Worm (Caenorhabditis elegans): ENCODE data around the gene F38A5.6.

Gene F38A5.6

DNA sequence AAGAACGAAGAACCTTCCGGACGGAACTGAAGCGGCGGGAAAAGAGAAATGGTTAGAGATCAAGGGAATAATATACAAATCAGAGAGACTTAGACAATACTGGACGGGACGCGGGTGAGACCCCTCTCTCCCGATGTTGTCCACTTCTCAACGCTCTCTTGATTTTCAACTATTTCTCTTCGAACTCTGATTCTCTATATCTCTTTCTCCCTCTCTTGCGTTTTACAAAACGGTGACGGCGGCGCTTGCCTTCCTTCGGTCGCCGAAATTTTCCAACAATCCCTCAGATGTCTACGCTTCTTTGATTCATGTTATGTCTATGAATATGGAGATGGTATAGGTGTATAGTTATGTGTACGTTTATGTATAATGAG lies 20.5 kb downstream of the F38A5.6 start:
- TF ChIP-seq tra-4 (tag; optimal IDR thresholded peaks at IDR 0.05): no peak

DNA sequence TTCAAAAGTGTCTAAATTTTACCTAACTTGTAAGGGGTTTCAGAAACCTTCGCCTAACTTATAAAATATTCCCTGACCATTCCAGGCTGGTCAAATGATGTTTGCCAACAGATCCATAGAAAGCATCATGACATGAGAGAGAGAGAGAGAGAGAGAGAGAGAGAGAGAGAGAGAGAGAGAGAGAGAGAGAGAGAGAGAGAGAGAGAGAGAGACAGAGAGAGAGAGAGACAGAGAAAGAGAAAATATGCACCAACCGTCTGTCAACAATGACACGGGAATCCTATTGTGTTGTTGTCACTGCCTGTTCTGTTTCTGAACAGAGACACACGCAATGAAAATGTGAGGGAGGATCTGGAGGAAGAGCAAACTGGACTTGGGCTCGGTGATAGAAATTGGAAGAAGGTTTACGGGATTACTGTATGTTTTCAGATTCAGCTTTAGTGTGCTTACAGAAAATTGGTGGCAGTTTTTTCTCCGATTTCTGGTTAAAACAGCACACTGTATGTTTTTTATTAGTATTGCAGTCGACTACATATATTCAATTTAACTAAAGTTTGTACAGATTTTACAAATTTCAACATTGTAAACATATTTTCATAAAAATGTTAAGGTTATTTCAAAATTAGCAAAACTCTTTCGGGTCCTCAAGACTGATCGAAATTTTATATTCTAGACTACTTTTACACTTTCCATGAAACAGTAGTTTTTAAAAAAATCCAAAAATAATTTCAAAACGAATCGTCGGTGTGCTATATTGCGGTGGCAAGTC lies 21.1 kb downstream of the F38A5.6 start:
- TF ChIP-seq tbx-11 (GFP tag; IDR thresholded peaks at IDR 0.05) (no peak), hnd-1 (tag; optimal IDR thresholded peaks at IDR 0.05) (no peak), aly-1 (tag; optimal IDR thresholded peaks at IDR 0.05) (no peak), tbx-37 (GFP tag; conservative IDR thresholded peaks at IDR 0.05) (no peak), sea-1 (GFP tag; conservative IDR thresholded peaks at IDR 0.05) (no peak), scrt-1 (GFP tag; IDR thresholded peaks at IDR 0.05) (no peak), hmbx-1 (tag; optimal IDR thresholded peaks at IDR 0.05) (no peak), tra-4 (tag; optimal IDR thresholded peaks at IDR 0.05) (no peak), F13C5.2 (tag; optimal IDR thresholded peaks at IDR 0.05) (no peak)

- TF ChIP-seq F13C5.2 (tag; optimal IDR thresholded peaks at IDR 0.05): no peak
- no peak for TF ChIP-seq tra-4 (tag; optimal IDR thresholded peaks at IDR 0.05)
- TF ChIP-seq ceh-36 (tag; optimal IDR thresholded peaks at IDR 0.05): no peak
- no peak for TF ChIP-seq B0310.2 (tag; optimal IDR thresholded peaks at IDR 0.05)
- no peak for TF ChIP-seq aly-1 (tag; optimal IDR thresholded peaks at IDR 0.05)
- no peak for TF ChIP-seq tbx-11 (GFP tag; IDR thresholded peaks at IDR 0.05)
These were observed 22.9 kb downstream of the F38A5.6 start for ce11 chrIV:6574343-6574742.

- TF ChIP-seq tra-4 (tag; optimal IDR thresholded peaks at IDR 0.05) (no peak), hmbx-1 (tag; optimal IDR thresholded peaks at IDR 0.05) (no peak), ceh-36 (tag; optimal IDR thresholded peaks at IDR 0.05) (no peak), tbx-37 (GFP tag; conservative IDR thresholded peaks at IDR 0.05) (no peak), tbx-11 (GFP tag; IDR thresholded peaks at IDR 0.05) (no peak), ets-7 (tag; optimal IDR thresholded peaks at IDR 0.05) (no peak), F13C5.2 (tag; optimal IDR thresholded peaks at IDR 0.05) (no peak), sea-1 (GFP tag; conservative IDR thresholded peaks at IDR 0.05) (no peak), hnd-1 (tag; optimal IDR thresholded peaks at IDR 0.05) (no peak), hmg-4 (GFP tag; optimal IDR thresholded peaks at IDR 0.05) (no peak), aly-1 (tag; optimal IDR thresholded peaks at IDR 0.05) (no peak), B0310.2 (tag; optimal IDR thresholded peaks at IDR 0.05) (no peak), scrt-1 (GFP tag; IDR thresholded peaks at IDR 0.05) (no peak), ceh-13 (GFP tag; optimal IDR thresholded peaks at IDR 0.05) (no peak), pes-1 (GFP tag; IDR thresholded peaks at IDR 0.05) (no peak)
These were observed 24.5 kb downstream of the F38A5.6 start for ce11 chrIV:6572655-6573054.

ce11 chrIV:6572238-6572637 lies 25.0 kb downstream of the F38A5.6 start, which contains the start of gene bicd-1:
bicd-1 (minus strand) TSS chrIV:6572338.
- TF ChIP-seq tbx-11 (GFP tag; IDR thresholded peaks at IDR 0.05) (no peak), B0310.2 (tag; optimal IDR thresholded peaks at IDR 0.05) (no peak), flt-1 (GFP tag; IDR thresholded peaks at IDR 0.05) (no peak), scrt-1 (GFP tag; IDR thresholded peaks at IDR 0.05) (no peak), hmbx-1 (tag; optimal IDR thresholded peaks at IDR 0.05) (no peak), tra-4 (tag; optimal IDR thresholded peaks at IDR 0.05) (no peak), pes-1 (GFP tag; IDR thresholded peaks at IDR 0.05) (no peak), tbx-37 (GFP tag; conservative IDR thresholded peaks at IDR 0.05) (no peak), hmg-4 (GFP tag; optimal IDR thresholded peaks at IDR 0.05) (no peak), sea-1 (GFP tag; conservative IDR thresholded peaks at IDR 0.05) (no peak), ceh-36 (tag; optimal IDR thresholded peaks at IDR 0.05) (no peak), ceh-13 (GFP tag; optimal IDR thresholded peaks at IDR 0.05) (no peak), hnd-1 (tag; optimal IDR thresholded peaks at IDR 0.05) (no peak), aly-1 (tag; optimal IDR thresholded peaks at IDR 0.05) (no peak), ets-7 (tag; optimal IDR thresholded peaks at IDR 0.05) (no peak), ama-1 (optimal IDR thresholded peaks at IDR 0.05) (no peak), F13C5.2 (tag; optimal IDR thresholded peaks at IDR 0.05) (no peak)

ce11 chrIV:6565605-6566004 lies 31.6 kb downstream of the F38A5.6 start:
- no peak for TF ChIP-seq tra-4 (tag; optimal IDR thresholded peaks at IDR 0.05)
- TF ChIP-seq ceh-36 (tag; optimal IDR thresholded peaks at IDR 0.05): no peak
- TF ChIP-seq aly-1 (tag; optimal IDR thresholded peaks at IDR 0.05): no peak
- no peak for TF ChIP-seq pes-1 (GFP tag; IDR thresholded peaks at IDR 0.05)
- TF ChIP-seq tbx-37 (GFP tag; conservative IDR thresholded peaks at IDR 0.05): no peak
- no peak for TF ChIP-seq flt-1 (GFP tag; IDR thresholded peaks at IDR 0.05)
- TF ChIP-seq hmbx-1 (tag; optimal IDR thresholded peaks at IDR 0.05): no peak
- no peak for TF ChIP-seq sea-1 (GFP tag; conservative IDR thresholded peaks at IDR 0.05)
- TF ChIP-seq hmg-4 (GFP tag; optimal IDR thresholded peaks at IDR 0.05): no peak
- no peak for TF ChIP-seq B0310.2 (tag; optimal IDR thresholded peaks at IDR 0.05)
- TF ChIP-seq ama-1 (optimal IDR thresholded peaks at IDR 0.05): no peak
- no peak for TF ChIP-seq hnd-1 (tag; optimal IDR thresholded peaks at IDR 0.05)

ce11 chrIV:6562039-6562438 lies 35.2 kb downstream of the F38A5.6 start:
- TF ChIP-seq F13C5.2 (tag; optimal IDR thresholded peaks at IDR 0.05) (no peak), hmg-4 (GFP tag; optimal IDR thresholded peaks at IDR 0.05) (no peak), pes-1 (GFP tag; IDR thresholded peaks at IDR 0.05) (no peak), scrt-1 (GFP tag; IDR thresholded peaks at IDR 0.05) (no peak), sea-1 (GFP tag; conservative IDR thresholded peaks at IDR 0.05) (no peak), flt-1 (GFP tag; IDR thresholded peaks at IDR 0.05) (no peak)

DNA sequence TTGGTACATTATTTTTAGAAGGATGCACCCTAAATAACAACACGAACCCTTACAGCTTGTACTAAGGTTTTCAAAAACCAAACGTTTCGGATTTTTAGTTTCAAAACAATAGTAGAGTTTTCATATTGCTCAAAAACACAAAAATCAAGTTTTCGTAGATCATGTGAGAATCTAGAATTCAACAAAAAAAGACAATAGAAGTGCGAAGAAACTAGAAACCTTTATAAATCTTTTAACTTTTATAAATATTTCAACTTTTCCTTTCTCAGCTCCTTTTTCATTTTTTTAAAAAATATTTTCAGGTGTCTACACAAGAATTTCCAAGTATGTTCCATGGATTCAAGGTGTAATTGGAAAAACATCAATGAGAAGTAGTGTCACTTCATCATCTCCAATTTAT lies 36.8 kb downstream of the F38A5.6 start, which contains the start of gene best-9:
TSS of gene best-9 (plus strand) at position 301 of the 400 bp plus-strand sequence.
- no peak for TF ChIP-seq pes-1 (GFP tag; IDR thresholded peaks at IDR 0.05)
- no peak for TF ChIP-seq ama-1 (optimal IDR thresholded peaks at IDR 0.05)
- no peak for TF ChIP-seq tra-4 (tag; optimal IDR thresholded peaks at IDR 0.05)
- TF ChIP-seq B0310.2 (tag; optimal IDR thresholded peaks at IDR 0.05): no peak

Data from whole organism, early embryonic.